Worm (Caenorhabditis elegans): ENCODE results near the gene C17G10.1.

- no peak for TF ChIP-seq ama-1 (optimal IDR thresholded peaks at IDR 0.05)
- no peak for TF ChIP-seq ama-1 (GFP tag; optimal IDR thresholded peaks at IDR 0.05)
- no peak for TF ChIP-seq F49E8.2 (tag; optimal IDR thresholded peaks at IDR 0.05; ENCODE audit: insufficient read depth)
- TF ChIP-seq ceh-40 (GFP tag; IDR thresholded peaks at IDR 0.05), result no peak
Measured at ce11 chrII:5607756-5608155, 11.4 kb downstream of the C17G10.1 start, which contains the start of gene C17G10.7.

Data from whole organism, young adult.